Fruit fly (Drosophila melanogaster) whole organism, pupa: Measurements from ENCODE around the gene Mlp84B.
A peak's percentile ranks its signal among the peaks of the same experiment; 100 is the strongest.

ENCODE experiments used
- CG10348 ChIP-seq: fragments of 200-800 bp; sonication (Bioruptor generic); IDR thresholded peaks from 2 replicates; pipeline ENCODE4 v1.3.6; 2022; ENCODE audit warnings: missing biosample characterization, missing genetic modification characterization
- CG12605 ChIP-seq: fragments of 200-800 bp; sonication (Bioruptor generic); IDR thresholded peaks from 2 replicates; pipeline ENCODE4 v1.3.6; 2022; ENCODE audit warnings: missing biosample characterization, missing genetic modification characterization
- CG13204 ChIP-seq: fragments of 200-800 bp; sonication (Bioruptor generic); optimal IDR thresholded peaks from 2 replicates; lab custom pipeline; 2018; ENCODE audit warnings: missing biosample characterization, mild to moderate bottlenecking, missing genetic modification characterization, moderate library complexity
- CG14655 ChIP-seq: fragments of 200-800 bp; sonication (Bioruptor generic); optimal IDR thresholded peaks from 3 replicates; lab custom pipeline; 2017; ENCODE audit warnings: mild to moderate bottlenecking, missing biosample characterization, missing genetic modification reagents, missing genetic modification characterization
- CG15710 ChIP-seq: fragments of 200-800 bp; sonication (Bioruptor generic); optimal IDR thresholded peaks from 2 replicates; lab custom pipeline; 2018; ENCODE audit warnings: missing biosample characterization, mild to moderate bottlenecking, missing genetic modification characterization, moderate library complexity
- CG17806 ChIP-seq: fragments of 200-800 bp; sonication (Bioruptor generic); optimal IDR thresholded peaks from 2 replicates; lab custom pipeline; 2018; ENCODE audit warnings: missing biosample characterization, mild to moderate bottlenecking, missing genetic modification characterization, moderate library complexity
- CG32121 ChIP-seq: fragments of 200-800 bp; sonication (Bioruptor generic); IDR thresholded peaks from 2 replicates; pipeline ENCODE4 v1.3.6; 2022; ENCODE audit warnings: missing biosample characterization, missing genetic modification characterization
- CG34367 ChIP-seq: fragments of 200-800 bp; sonication (Bioruptor generic); optimal IDR thresholded peaks from 2 replicates; lab custom pipeline; 2018; ENCODE audit warnings: missing biosample characterization, mild to moderate bottlenecking, missing genetic modification characterization
- CG4496 ChIP-seq: fragments of 200-800 bp; sonication (Bioruptor generic); IDR thresholded peaks from 3 replicates; pipeline ENCODE4 v1.3.6; 2022; ENCODE audit warnings: missing biosample characterization, missing genetic modification characterization
- CG8159 ChIP-seq: fragments of 200-800 bp; sonication (Bioruptor generic); optimal IDR thresholded peaks from 3 replicates; lab custom pipeline; 2018; ENCODE audit warnings: missing biosample characterization, mild to moderate bottlenecking, missing genetic modification characterization, moderate library complexity
- CG8301 ChIP-seq: fragments of 200-800 bp; sonication (Bioruptor generic); optimal IDR thresholded peaks from 2 replicates; lab custom pipeline; 2018; ENCODE audit warnings: missing biosample characterization, mild to moderate bottlenecking, missing genetic modification characterization
- CG9948 ChIP-seq: fragments of 200-800 bp; sonication (Bioruptor generic); optimal IDR thresholded peaks from 2 replicates; lab custom pipeline; 2018; ENCODE audit warnings: missing biosample characterization, mild to moderate bottlenecking, missing genetic modification characterization, moderate library complexity
- D1 ChIP-seq: fragments of 200-800 bp; sonication (Bioruptor generic); optimal IDR thresholded peaks from 2 replicates; lab custom pipeline; 2018; ENCODE audit warnings: missing biosample characterization, mild to moderate bottlenecking, missing genetic modification characterization, moderate library complexity
- EcR ChIP-seq: fragments of 200-800 bp; sonication (Bioruptor generic); optimal IDR thresholded peaks from 3 replicates; lab custom pipeline; 2019; ENCODE audit warnings: missing biosample characterization, missing genetic modification characterization, mild to moderate bottlenecking, moderate library complexity, missing genetic modification reagents
- Ets98B ChIP-seq: fragments of 200-800 bp; sonication (Bioruptor generic); IDR thresholded peaks from 2 replicates; pipeline ENCODE4 v1.3.6; 2022; ENCODE audit warnings: missing biosample characterization, missing genetic modification characterization
- Pif1A ChIP-seq: fragments of 200-800 bp; sonication (Bioruptor generic); optimal IDR thresholded peaks from 3 replicates; lab custom pipeline; 2016; ENCODE audit warnings: missing biosample characterization, missing genetic modification characterization
- Pif1B ChIP-seq: fragments of 200-800 bp; sonication (Bioruptor generic); optimal IDR thresholded peaks from 3 replicates; lab custom pipeline; 2016; ENCODE audit warnings: missing biosample characterization, missing genetic modification characterization
- Snoo ChIP-seq: fragments of 200-800 bp; sonication (Bioruptor generic); optimal IDR thresholded peaks from 3 replicates; lab custom pipeline; 2017; ENCODE audit warnings: missing biosample characterization, mild to moderate bottlenecking, missing genetic modification characterization, inconsistent platforms
- fd96Ca ChIP-seq: fragments of 200-800 bp; sonication (Bioruptor generic); IDR thresholded peaks from 3 replicates; pipeline ENCODE4 v1.3.6; 2022; ENCODE audit warnings: missing biosample characterization, missing genetic modification characterization
- gl ChIP-seq: fragments of 200-800 bp; sonication (Bioruptor generic); optimal IDR thresholded peaks from 2 replicates; lab custom pipeline; 2018; ENCODE audit warnings: missing biosample characterization, mild to moderate bottlenecking, missing genetic modification characterization
- rn ChIP-seq: fragments of 200-800 bp; sonication (Bioruptor generic); IDR thresholded peaks from 2 replicates; pipeline ENCODE4 v1.3.6; 2022; ENCODE audit warnings: missing biosample characterization, missing genetic modification characterization

Gene Mlp84B

DNA sequence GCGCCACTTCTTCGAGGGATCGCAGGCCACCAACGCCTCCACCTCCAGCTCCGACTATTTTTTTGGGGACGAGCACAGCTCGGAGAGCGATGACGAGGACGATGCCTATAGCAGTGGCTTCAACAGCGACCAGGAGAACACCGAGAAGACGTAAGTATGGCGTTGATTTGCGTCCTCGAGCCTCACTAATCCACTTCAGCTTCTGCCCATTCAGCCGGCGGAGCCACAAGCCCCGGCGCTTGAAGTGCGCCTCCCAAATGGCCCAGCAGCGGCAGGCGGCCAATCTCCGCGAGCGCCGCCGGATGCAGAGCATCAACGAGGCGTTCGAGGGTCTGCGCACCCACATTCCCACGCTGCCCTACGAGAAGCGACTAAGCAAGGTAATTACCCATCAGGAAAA lies 19.7 kb upstream of the Mlp84B start:
- no peak for TF ChIP-seq CG32121
- TF ChIP-seq fd96Ca: no peak
- no peak for TF ChIP-seq CG15710
- TF ChIP-seq CG8159 (tag; lab: Kevin White, UChicago): no peak
- no peak for TF ChIP-seq gl
- TF ChIP-seq rn (GFP tag; lab: Robert Waterston, UW): no peak
- no peak for TF ChIP-seq Pif1B (GFP tag; lab: Kevin White, UChicago)
- no peak for TF ChIP-seq CG8301 (tag; lab: Kevin White, UChicago)
- no peak for TF ChIP-seq CG34367 (tag; lab: Kevin White, UChicago)
- TF ChIP-seq CG17806: no peak
- no peak for TF ChIP-seq CG12605 (GFP tag; lab: Robert Waterston, UW)
- no peak for TF ChIP-seq CG10348
- no peak for TF ChIP-seq CG13204
- TF ChIP-seq D1 (tag; lab: Kevin White, UChicago): no peak

DNA sequence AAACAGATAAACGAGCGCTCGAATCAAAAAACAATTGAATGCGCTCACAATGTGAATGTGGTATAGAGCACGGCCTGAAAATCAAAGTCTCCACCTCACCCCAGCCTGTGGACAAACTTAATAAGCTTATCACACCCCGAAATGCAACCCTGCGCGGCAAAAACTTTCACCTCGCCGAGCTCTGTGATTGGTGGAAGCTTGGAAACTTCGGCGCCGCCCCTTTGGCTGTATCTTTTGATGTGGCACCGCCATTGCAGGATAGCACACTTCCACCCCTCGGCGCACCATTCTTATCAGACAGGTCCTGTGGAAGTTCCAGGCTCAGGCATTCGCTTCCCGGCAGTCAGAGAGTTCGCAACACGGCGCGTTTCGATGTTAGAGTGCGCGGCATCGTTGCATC lies 18.3 kb upstream of the Mlp84B start, which contains the start of gene Fer1:
TSS of gene Fer1 (plus strand) at position 326 of the 400 bp plus-strand sequence.
- TF ChIP-seq CG4496 (no peak), gl (no peak), Ets98B (GFP tag; lab: Robert Waterston, UW) (no peak), CG8159 (tag; lab: Kevin White, UChicago) (no peak), CG10348 (no peak), CG13204 (no peak), rn (GFP tag; lab: Robert Waterston, UW) (no peak), Pif1A (no peak), Snoo (tag; lab: Kevin White, UChicago) (no peak), CG15710 (no peak), CG8301 (tag; lab: Kevin White, UChicago) (no peak), CG12605 (GFP tag; lab: Robert Waterston, UW) (no peak), CG9948 (tag; lab: Kevin White, UChicago) (no peak), EcR (GFP tag; lab: Kevin White, UChicago) (no peak), Pif1B (GFP tag; lab: Kevin White, UChicago) (no peak), CG17806 (no peak), CG34367 (tag; lab: Kevin White, UChicago) (no peak), CG32121 (no peak), CG14655 (GFP tag; lab: Kevin White, UChicago) (no peak), D1 (tag; lab: Kevin White, UChicago) (no peak)

DNA sequence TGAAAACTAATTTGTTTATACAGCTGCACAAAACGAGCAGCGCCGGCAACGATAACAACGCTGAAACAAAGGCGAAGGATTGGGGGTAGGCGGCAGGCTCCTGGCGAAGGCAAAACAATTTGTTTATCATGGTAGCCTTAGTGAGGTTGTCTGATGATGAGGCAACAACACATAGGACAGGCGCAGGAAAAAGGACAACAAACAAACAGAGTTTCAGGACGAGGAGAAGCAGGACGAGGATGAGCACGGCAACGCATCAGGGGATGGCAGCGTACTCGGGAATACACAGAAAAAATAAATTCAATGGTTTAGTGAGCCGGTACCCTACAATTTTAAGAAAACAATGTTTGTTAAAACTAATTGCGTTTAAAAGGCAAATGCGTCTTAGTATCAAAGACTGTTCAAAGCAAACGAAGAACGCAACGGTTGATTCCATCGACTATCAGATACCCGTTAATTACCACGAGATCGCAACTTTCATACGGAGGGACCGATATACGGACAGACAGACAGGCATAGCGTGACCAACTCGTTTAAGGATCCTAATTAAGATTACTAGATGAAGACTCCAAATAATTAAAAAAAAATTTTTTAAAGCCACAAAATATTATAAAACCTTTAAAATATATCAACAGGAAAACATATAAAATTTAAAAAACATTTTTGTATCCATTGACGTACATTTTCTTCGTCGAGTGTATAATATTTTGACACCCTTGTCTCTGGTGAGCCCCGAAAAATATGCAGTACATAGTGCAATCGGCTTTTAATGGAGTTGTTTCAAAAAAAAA lies 17.4 kb upstream of the Mlp84B start:
- no peak for TF ChIP-seq D1 (tag; lab: Kevin White, UChicago)
- no peak for TF ChIP-seq CG17806
- TF ChIP-seq Ets98B (GFP tag; lab: Robert Waterston, UW): no peak
- no peak for TF ChIP-seq CG13204
- no peak for TF ChIP-seq CG8159 (tag; lab: Kevin White, UChicago)
- TF ChIP-seq CG12605 (GFP tag; lab: Robert Waterston, UW): no peak
- no peak for TF ChIP-seq CG15710
- no peak for TF ChIP-seq CG9948 (tag; lab: Kevin White, UChicago)
- no peak for TF ChIP-seq CG4496
- TF ChIP-seq CG8301 (tag; lab: Kevin White, UChicago): no peak
- TF ChIP-seq CG34367 (tag; lab: Kevin White, UChicago): no peak
- TF ChIP-seq rn (GFP tag; lab: Robert Waterston, UW): no peak
- no peak for TF ChIP-seq gl
- no peak for TF ChIP-seq Pif1A
- no peak for TF ChIP-seq Pif1B (GFP tag; lab: Kevin White, UChicago)
- TF ChIP-seq Snoo (tag; lab: Kevin White, UChicago): no peak
- TF ChIP-seq fd96Ca: no peak
- TF ChIP-seq CG32121: no peak
- no peak for TF ChIP-seq CG10348

DNA sequence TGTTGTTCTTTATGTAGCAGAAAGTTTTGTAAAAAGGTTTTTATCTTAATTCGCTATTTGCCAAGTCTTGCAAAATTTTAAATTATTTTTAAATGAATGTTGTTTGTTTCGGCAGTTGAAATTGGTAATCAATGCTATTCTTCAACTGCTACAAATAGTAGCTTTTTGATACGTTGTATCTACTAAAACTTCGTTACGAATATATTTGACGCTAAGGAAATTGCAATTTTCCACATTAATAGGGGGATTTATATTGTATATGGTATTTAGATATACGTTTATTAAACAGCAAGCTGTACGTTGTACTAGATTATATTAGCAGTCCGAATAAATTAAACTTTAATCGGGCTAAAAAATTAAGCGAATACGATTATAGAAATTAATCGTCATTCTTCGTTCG lies 13.7 kb upstream of the Mlp84B start, which contains the start of gene CG31493:
TSS of gene CG31493 (plus strand) at position 301 of the 400 bp plus-strand sequence.
- no peak for TF ChIP-seq EcR (GFP tag; lab: Kevin White, UChicago)
- TF ChIP-seq CG4496: no peak
- TF ChIP-seq CG9948 (tag; lab: Kevin White, UChicago): no peak
- TF ChIP-seq gl: no peak
- TF ChIP-seq CG17806: no peak

DNA sequence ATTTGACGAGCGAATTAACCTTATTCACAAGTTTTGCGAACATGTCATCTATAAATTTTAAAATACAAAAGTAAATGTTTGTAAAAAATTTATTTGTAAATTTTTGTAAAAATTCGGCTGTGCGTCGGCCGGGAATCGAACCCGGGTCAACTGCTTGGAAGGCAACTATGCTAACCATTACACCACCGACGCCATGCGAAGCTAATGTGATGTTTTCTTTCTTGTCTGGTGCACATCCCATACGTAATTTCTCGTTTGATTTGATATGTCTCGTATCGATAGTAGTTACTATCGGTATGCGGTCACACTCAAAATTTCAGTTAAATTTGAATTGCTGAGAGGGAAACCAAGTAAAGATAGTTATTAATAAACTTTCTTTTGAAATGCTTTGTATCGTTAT lies 13.3 kb upstream of the Mlp84B start:
- TF ChIP-seq CG32121 (no peak), gl (no peak), D1 (tag; lab: Kevin White, UChicago) (peak; percentile 41)

DNA sequence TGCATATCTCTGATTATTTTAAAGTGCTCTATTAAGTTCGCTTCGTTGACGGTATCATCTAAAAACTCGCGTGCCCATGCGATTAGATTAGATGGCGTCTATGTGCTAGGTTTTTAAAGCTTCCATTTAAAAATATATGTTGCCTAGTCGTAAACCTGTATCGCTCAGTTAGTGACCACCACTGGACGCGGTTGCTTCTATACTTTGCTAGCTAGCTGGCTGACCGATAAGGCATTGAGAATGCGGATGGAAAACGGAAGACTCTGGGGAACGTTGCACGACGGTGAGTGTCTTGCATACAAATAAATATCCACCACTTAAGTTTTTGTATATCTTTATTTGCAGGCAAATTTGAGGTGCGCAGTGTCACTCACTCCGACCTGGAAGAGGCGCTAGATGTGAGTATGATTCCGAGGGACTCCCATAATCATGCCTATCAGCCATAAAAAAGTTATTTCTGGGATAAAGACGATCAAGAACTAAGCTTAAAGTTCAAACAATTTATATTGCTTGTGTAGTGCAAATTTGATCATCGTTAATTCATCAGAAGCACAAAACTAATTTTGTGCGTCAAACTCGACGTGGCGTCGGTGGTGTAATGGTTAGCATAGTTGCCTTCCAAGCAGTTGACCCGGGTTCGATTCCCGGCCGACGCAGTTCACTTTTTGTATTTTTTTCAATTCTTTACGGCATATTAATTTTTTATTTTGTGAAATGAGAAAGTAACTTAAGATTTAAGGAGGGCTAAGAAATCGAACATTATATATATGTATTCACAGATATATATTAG lies 11.9 kb upstream of the Mlp84B start, which contains the start of gene CG31248:
TSS of gene CG31248 (plus strand) at position 41 of the 790 bp plus-strand sequence.
- TF ChIP-seq gl (no peak), CG15710 (no peak), CG12605 (GFP tag; lab: Robert Waterston, UW) (peak; percentile 21; the same call in 1 of the 2 replicates)
